Fruit fly (Drosophila melanogaster) whole organism, embryonic: ENCODE data around the gene RpL13.

Experiments
- ATbp ChIP-seq: fragments of 200-800 bp; sonication (Bioruptor generic); optimal IDR thresholded peaks from 2 replicates; lab custom pipeline; 2017; ENCODE audit warnings: missing biosample characterization, mild to moderate bottlenecking, missing genetic modification characterization, missing genetic modification reagents
- CG10147 ChIP-seq: fragments of 200-800 bp; sonication (Bioruptor generic); optimal IDR thresholded peaks from 2 replicates; lab custom pipeline; 2019; ENCODE audit warnings: missing biosample characterization, mild to moderate bottlenecking, missing genetic modification characterization, moderate library complexity
- CG12659 ChIP-seq: fragments of 200-800 bp; sonication (Bioruptor generic); optimal IDR thresholded peaks from 3 replicates; lab custom pipeline; 2017; ENCODE audit warnings: mild to moderate bottlenecking, missing biosample characterization, missing genetic modification reagents, missing genetic modification characterization
- CG13775 ChIP-seq: fragments of 200-800 bp; sonication (Bioruptor generic); optimal IDR thresholded peaks from 3 replicates; lab custom pipeline; 2017; ENCODE audit warnings: missing biosample characterization, mild to moderate bottlenecking, missing genetic modification characterization
- CG14710 ChIP-seq: fragments of 200-800 bp; sonication (Bioruptor generic); optimal IDR thresholded peaks from 3 replicates; lab custom pipeline; 2019; ENCODE audit warnings: missing biosample characterization, mild to moderate bottlenecking, missing genetic modification characterization, moderate library complexity
- CG14860 ChIP-seq: fragments of 200-800 bp; sonication (Bioruptor generic); IDR thresholded peaks from 3 replicates; pipeline ENCODE4 v1.3.6; 2022; ENCODE audit warnings: missing biosample characterization, missing genetic modification characterization; ENCODE audit not compliant: partially characterized antibody
- CG1529 ChIP-seq: fragments of 200-800 bp; sonication (Bioruptor generic); optimal IDR thresholded peaks from 3 replicates; lab custom pipeline; 2018; ENCODE audit warnings: missing biosample characterization, missing genetic modification characterization
- CG1647 ChIP-seq: fragments of 200-800 bp; sonication (Bioruptor generic); optimal IDR thresholded peaks from 3 replicates; lab custom pipeline; 2016; ENCODE audit warnings: missing biosample characterization, missing genetic modification characterization
- CG17186 ChIP-seq: fragments of 200-800 bp; sonication (Bioruptor generic); optimal IDR thresholded peaks from 3 replicates; lab custom pipeline; 2017; ENCODE audit warnings: missing biosample characterization, missing genetic modification reagents, missing genetic modification characterization
- CG18011 ChIP-seq: fragments of 200-800 bp; sonication (Bioruptor generic); optimal IDR thresholded peaks from 2 replicates; lab custom pipeline; 2017; ENCODE audit warnings: missing biosample characterization, missing genetic modification characterization, mild to moderate bottlenecking, moderate library complexity, missing genotype
- CG31365 ChIP-seq: fragments of 200-800 bp; sonication (Bioruptor generic); optimal IDR thresholded peaks from 2 replicates; lab custom pipeline; 2018; ENCODE audit warnings: missing biosample characterization, mild to moderate bottlenecking, missing genetic modification characterization
- CG3726 ChIP-seq: fragments of 200-800 bp; sonication (Bioruptor generic); IDR thresholded peaks from 3 replicates; pipeline ENCODE4, ENCODE4 v1.3.6; 2022; ENCODE audit warnings: missing biosample characterization, missing genetic modification characterization
- CG3847 ChIP-seq: fragments of 200-800 bp; sonication (Bioruptor generic); IDR thresholded peaks from 2 replicates; pipeline ENCODE4 v1.3.6; 2022; ENCODE audit warnings: missing biosample characterization, missing genetic modification characterization
- CG3995 ChIP-seq: fragments of 200-800 bp; sonication (Bioruptor generic); optimal IDR thresholded peaks from 3 replicates; lab custom pipeline; 2016; ENCODE audit warnings: missing biosample characterization, missing genetic modification characterization
- CG8089 ChIP-seq: fragments of 200-800 bp; sonication (Bioruptor generic); optimal IDR thresholded peaks from 3 replicates; lab custom pipeline; 2016; ENCODE audit warnings: missing biosample characterization, missing genetic modification characterization
- CG8290 ChIP-seq, 3 experiments: fragments of 200-800 bp; sonication (Bioruptor generic); optimal IDR thresholded peaks; 2 replicates each; lab custom pipeline; 2016 to 2019; ENCODE audit warnings: missing biosample characterization in 3 of 3, missing genetic modification characterization in 3 of 3, mild to moderate bottlenecking in 2 of 3, moderate library complexity in 1 of 3
- CG8359 ChIP-seq: fragments of 200-800 bp; sonication (Bioruptor generic); optimal IDR thresholded peaks from 2 replicates; lab custom pipeline; 2017; ENCODE audit warnings: missing biosample characterization, mild to moderate bottlenecking, missing genetic modification characterization, borderline replicate concordance
- CG9437 ChIP-seq: fragments of 200-800 bp; sonication (Bioruptor generic); optimal IDR thresholded peaks from 2 replicates; lab custom pipeline; 2018; ENCODE audit warnings: missing biosample characterization, mild to moderate bottlenecking, missing genetic modification characterization
- CG9609 ChIP-seq: fragments of 200-800 bp; sonication (Bioruptor generic); optimal IDR thresholded peaks from 3 replicates; lab custom pipeline; 2016; ENCODE audit warnings: missing biosample characterization, missing genetic modification characterization
- CkIIα-i1 ChIP-seq: fragments of 200-800 bp; sonication (Bioruptor generic); IDR thresholded peaks from 2 replicates; pipeline ENCODE4 v1.3.6; 2022; ENCODE audit warnings: missing biosample characterization, missing genetic modification characterization
- CoRest ChIP-seq: fragments of 200-800 bp; sonication (Bioruptor generic); optimal IDR thresholded peaks from 3 replicates; lab custom pipeline; 2018; ENCODE audit warnings: missing biosample characterization, mild to moderate bottlenecking, missing genetic modification characterization, moderate library complexity
- Dref ChIP-seq: fragments of 200-800 bp; sonication (Bioruptor generic); IDR thresholded peaks from 2 replicates; pipeline ENCODE4 v1.3.6; 2022; ENCODE audit warnings: missing biosample characterization, missing genetic modification characterization
- HLH54F ChIP-seq: fragments of 200-800 bp; sonication (Bioruptor generic); optimal IDR thresholded peaks from 3 replicates; lab custom pipeline; 2016; ENCODE audit warnings: missing biosample characterization, missing genetic modification characterization
- Hr3 ChIP-seq: fragments of 200-800 bp; sonication (Bioruptor generic); optimal IDR thresholded peaks from 3 replicates; lab custom pipeline; 2016; ENCODE audit warnings: missing biosample characterization, missing genetic modification characterization
- Kr ChIP-seq: fragments of 200-800 bp; sonication (Bioruptor generic); optimal IDR thresholded peaks from 2 replicates; lab custom pipeline; 2017; ENCODE audit warnings: missing biosample characterization, mild to moderate bottlenecking, missing genetic modification characterization
- MTF-1 ChIP-seq: fragments of 200-800 bp; sonication (Bioruptor generic); optimal IDR thresholded peaks from 2 replicates; lab custom pipeline; 2018; ENCODE audit warnings: missing biosample characterization, mild to moderate bottlenecking, missing genetic modification characterization, borderline replicate concordance
- Sox100B ChIP-seq: fragments of 200-800 bp; sonication (Bioruptor generic); optimal IDR thresholded peaks from 3 replicates; lab custom pipeline; 2018; ENCODE audit warnings: missing biosample characterization, mild to moderate bottlenecking, missing genetic modification characterization
- YL-1 ChIP-seq: fragments of 200-800 bp; sonication (Bioruptor generic); optimal IDR thresholded peaks from 3 replicates; lab custom pipeline; 2017; ENCODE audit warnings: missing biosample characterization, mild to moderate bottlenecking, missing genetic modification characterization
- ac ChIP-seq: fragments of 200-800 bp; sonication (Bioruptor generic); optimal IDR thresholded peaks from 3 replicates; lab custom pipeline; 2017; ENCODE audit warnings: missing biosample characterization, mild to moderate bottlenecking, missing genetic modification characterization
- chif ChIP-seq, 2 experiments: fragments of 200-800 bp; sonication (Bioruptor generic); optimal IDR thresholded peaks; 3 replicates each; lab custom pipeline; 2016; ENCODE audit warnings: missing biosample characterization in 2 of 2, missing genetic modification characterization in 2 of 2
- chn ChIP-seq: fragments of 200-800 bp; sonication (Bioruptor generic); optimal IDR thresholded peaks from 2 replicates; lab custom pipeline; 2016; ENCODE audit warnings: missing biosample characterization, missing genetic modification characterization
- ci ChIP-seq: fragments of 200-800 bp; sonication (Bioruptor generic); IDR thresholded peaks from 3 replicates; pipeline ENCODE4 v1.3.6; 2022; ENCODE audit warnings: missing biosample characterization, missing genetic modification characterization
- dmrt99B ChIP-seq: fragments of 200-800 bp; sonication (Bioruptor generic); optimal IDR thresholded peaks from 2 replicates; lab custom pipeline; 2018; ENCODE audit warnings: missing biosample characterization, mild to moderate bottlenecking, missing genetic modification characterization, moderate library complexity
- dysf ChIP-seq: fragments of 200-800 bp; sonication (Bioruptor generic); IDR thresholded peaks from 3 replicates; pipeline ENCODE4 v1.3.6; 2022; ENCODE audit warnings: missing biosample characterization, missing genetic modification characterization
- fd3F ChIP-seq: fragments of 200-800 bp; sonication (Bioruptor generic); optimal IDR thresholded peaks from 2 replicates; lab custom pipeline; 2018; ENCODE audit warnings: missing biosample characterization, mild to moderate bottlenecking, missing genetic modification characterization, moderate library complexity
- fru ChIP-seq: fragments of >200 bp; optimal IDR thresholded peaks from 2 replicates; lab custom pipeline; 2017
- fu2 ChIP-seq: fragments of 200-800 bp; sonication (Bioruptor generic); optimal IDR thresholded peaks from 2 replicates; lab custom pipeline; 2016; ENCODE audit warnings: missing biosample characterization, missing genetic modification characterization
- gem ChIP-seq: fragments of 200-800 bp; sonication (Bioruptor generic); optimal IDR thresholded peaks from 2 replicates; lab custom pipeline; 2019; ENCODE audit warnings: missing biosample characterization, mild to moderate bottlenecking, missing genetic modification characterization, moderate library complexity
- gfzf ChIP-seq: fragments of 200-800 bp; sonication (Bioruptor generic); optimal IDR thresholded peaks from 2 replicates; lab custom pipeline; 2016; ENCODE audit warnings: missing biosample characterization, mild to moderate bottlenecking, missing genetic modification characterization, moderate library complexity
- kay ChIP-seq: fragments of 200-800 bp; sonication (Bioruptor generic); optimal IDR thresholded peaks from 2 replicates; lab custom pipeline; 2016; ENCODE audit warnings: missing biosample characterization, missing genetic modification characterization
- mld ChIP-seq: fragments of 200-800 bp; sonication (Bioruptor generic); IDR thresholded peaks from 3 replicates; pipeline ENCODE4 v1.3.6; 2022; ENCODE audit warnings: missing biosample characterization, missing genetic modification characterization; ENCODE audit not compliant: partially characterized antibody
- oc ChIP-seq: fragments of 200-800 bp; sonication (Bioruptor generic); optimal IDR thresholded peaks from 2 replicates; lab custom pipeline; 2018; ENCODE audit warnings: missing biosample characterization, mild to moderate bottlenecking, missing genetic modification characterization, moderate library complexity
- psq ChIP-seq: fragments of 200-800 bp; sonication (Bioruptor generic); optimal IDR thresholded peaks from 2 replicates; lab custom pipeline; 2017; ENCODE audit warnings: missing biosample characterization, missing genetic modification characterization
- stc ChIP-seq: fragments of 200-800 bp; sonication (Bioruptor generic); IDR thresholded peaks from 2 replicates; pipeline ENCODE4 v1.3.6; 2022; ENCODE audit warnings: missing biosample characterization, missing genetic modification characterization
- tap ChIP-seq: fragments of 200-800 bp; optimal IDR thresholded peaks from 3 replicates; lab custom pipeline; 2019; ENCODE audit warnings: missing biosample characterization, mild to moderate bottlenecking, missing genetic modification characterization, moderate library complexity
- tna ChIP-seq: fragments of 200-800 bp; sonication (Bioruptor generic); IDR thresholded peaks from 2 replicates; pipeline ENCODE4 v1.3.6; 2022; ENCODE audit warnings: missing biosample characterization, missing genetic modification characterization; ENCODE audit not compliant: partially characterized antibody
- usp ChIP-seq: fragments of >200 bp; optimal IDR thresholded peaks from 2 replicates; lab custom pipeline; 2017; ENCODE audit warnings: missing biosample characterization, missing genetic modification characterization
- vnd ChIP-seq: fragments of 200-800 bp; sonication (Bioruptor generic); IDR thresholded peaks from 3 replicates; pipeline ENCODE4 v1.3.6; 2022; ENCODE audit warnings: missing biosample characterization, missing genetic modification characterization; ENCODE audit not compliant: partially characterized antibody
- wdn ChIP-seq: fragments of 200-800 bp; sonication (Bioruptor generic); IDR thresholded peaks from 2 replicates; pipeline ENCODE4 v1.3.6; 2022; ENCODE audit warnings: missing biosample characterization, missing genetic modification characterization
- yki ChIP-seq: fragments of >200 bp; optimal IDR thresholded peaks from 3 replicates; lab custom pipeline; 2018

Gene RpL13

dm6 chr2L:9954119-9954518 is 13.0 kb upstream of the RpL13 start, which contains the start of the genes CG13126 and CG4709 (continued):
- TF ChIP-seq vnd: no peak
- TF ChIP-seq chn (GFP tag; lab: Kevin White, UChicago): peak; percentile 51
- peak; percentile 93 for TF ChIP-seq CoRest
- peak; percentile 71; the same call in 1 of the 2 replicates for TF ChIP-seq wdn
- peak; percentile 94 for TF ChIP-seq dmrt99B
- TF ChIP-seq fu2 (GFP tag; lab: Kevin White, UChicago): peak; percentile 5
- TF ChIP-seq Kr (GFP tag; lab: Kevin White, UChicago): no peak
- TF ChIP-seq CG12659 (GFP tag; lab: Kevin White, UChicago): peak; percentile 90
- peak; percentile 64 for TF ChIP-seq psq
- TF ChIP-seq fru (lab: Kevin White, UChicago): no peak
- TF ChIP-seq ac: peak; percentile 39
- TF ChIP-seq chif (GFP tag; optimal IDR thresholded peaks at IDR 0.05; lab: Kevin White, UChicago): peak in 1 of 2 experiments; percentile 42
- TF ChIP-seq Dref (GFP tag; lab: Robert Waterston, UW): peak; percentile 33; the same call in 1 of the 2 replicates
- TF ChIP-seq oc (tag; lab: Kevin White, UChicago): peak; percentile 81
- peak; percentile 82 for TF ChIP-seq kay (GFP tag; lab: Kevin White, UChicago)
- peak; percentile 92 for TF ChIP-seq tap (tag; lab: Kevin White, UChicago)
- peak; percentile 92 for TF ChIP-seq dysf
- TF ChIP-seq HLH54F (GFP tag; lab: Kevin White, UChicago): peak; percentile 6
- no peak for TF ChIP-seq mld (GFP tag; lab: Robert Waterston, UW)
- TF ChIP-seq CG10147 (GFP tag; lab: Kevin White, UChicago): peak; percentile 88
- TF ChIP-seq CG8089 (GFP tag; lab: Kevin White, UChicago): no peak
- TF ChIP-seq CG18011 (GFP tag; lab: Kevin White, UChicago): peak; percentile 64
- TF ChIP-seq tna (GFP tag; lab: Robert Waterston, UW): no peak
- peak; percentile 70 for TF ChIP-seq CG1529
- peak; percentile 89 for TF ChIP-seq Hr3 (GFP tag; lab: Kevin White, UChicago)
- TF ChIP-seq CG3726: peak; percentile 81; the same call in 1 of the 3 replicates
- TF ChIP-seq fd3F: peak; percentile 83
- TF ChIP-seq ATbp (GFP tag; lab: Kevin White, UChicago): peak; percentile 82
- TF ChIP-seq stc (GFP tag; lab: Robert Waterston, UW): peak; percentile 93
- TF ChIP-seq CG14860 (GFP tag; lab: Robert Waterston, UW): no peak
- no peak for TF ChIP-seq usp (GFP tag; lab: Kevin White, UChicago)
- TF ChIP-seq Sox100B (GFP tag; lab: Kevin White, UChicago): peak; percentile 91
- TF ChIP-seq gem (tag; lab: Kevin White, UChicago): peak; percentile 96
- TF ChIP-seq CG17186: peak; percentile 19
- peak; percentile 82 for TF ChIP-seq CG9437 (GFP tag; lab: Kevin White, UChicago)
- TF ChIP-seq MTF-1 (GFP tag; lab: Kevin White, UChicago): peak; percentile 67
- peak; percentile 97 for TF ChIP-seq CG14710 (tag; lab: Kevin White, UChicago)
- TF ChIP-seq CG9609 (GFP tag; lab: Kevin White, UChicago): no peak
- no peak for TF ChIP-seq gfzf (GFP tag; lab: Kevin White, UChicago)
- TF ChIP-seq CG8359: peak; percentile 76
- TF ChIP-seq CG13775 (GFP tag; lab: Kevin White, UChicago): peak; percentile 92
- TF ChIP-seq CG8290 (GFP tag; optimal IDR thresholded peaks at IDR 0.05; lab: Kevin White, UChicago): peak; percentile 89
- peak in 1 of 2 experiments; percentile 42 for TF ChIP-seq CG8290 (tag; optimal IDR thresholded peaks at IDR 0.05; lab: Kevin White, UChicago)
- TF ChIP-seq yki (lab: Kevin White, UChicago): no peak
- peak; percentile 41 for TF ChIP-seq CG31365 (tag; lab: Kevin White, UChicago)
- TF ChIP-seq CG3847 (GFP tag; lab: Robert Waterston, UW): peak; percentile 84
- peak; percentile 86 for TF ChIP-seq ci (GFP tag; lab: Robert Waterston, UW)
- peak; percentile 85 for TF ChIP-seq YL-1
- TF ChIP-seq CkIIα-i1 (GFP tag; lab: Robert Waterston, UW): no peak
- TF ChIP-seq CG1647 (GFP tag; lab: Kevin White, UChicago): peak; percentile 59
- TF ChIP-seq CG3995: peak; percentile 80
